Worm (Caenorhabditis elegans) whole organism, mixed stage, embryonic: Measurements from ENCODE around the gene rsd-2.

Experiments used
- M03D4.4 ChIP-seq: sonication (generic microtip); optimal IDR thresholded peaks from 2 replicates; lab custom pipeline; 2017; ENCODE audit warnings: mild to moderate bottlenecking, missing genetic modification characterization, missing compliant biosample characterization
- bed-3 ChIP-seq: fragments of 200-800 bp; sonication (Bioruptor generic); optimal IDR thresholded peaks from 3 replicates; lab custom pipeline; 2018; ENCODE audit warnings: mild to moderate bottlenecking, missing genetic modification characterization, moderate library complexity, missing compliant biosample characterization
- blmp-1 ChIP-seq: fragments of 150-350 bp; optimal IDR thresholded peaks from 2 replicates; lab custom pipeline; 2014; ENCODE audit warnings: missing biosample characterization, missing genetic modification characterization
- ceh-39 ChIP-seq: fragments of 150-350 bp; optimal IDR thresholded peaks from 2 replicates; lab custom pipeline; 2014; ENCODE audit warnings: missing biosample characterization, missing genetic modification characterization
- ceh-43 ChIP-seq: fragments of 200-800 bp; sonication (Bioruptor generic); optimal IDR thresholded peaks from 2 replicates; lab custom pipeline; 2018; ENCODE audit warnings: mild to moderate bottlenecking, missing genetic modification characterization, moderate library complexity, missing compliant biosample characterization
- ceh-83 ChIP-seq: fragments of 200-800 bp; sonication (Bioruptor generic); optimal IDR thresholded peaks from 2 replicates; lab custom pipeline; 2018; ENCODE audit warnings: mild to moderate bottlenecking, missing genetic modification characterization, missing compliant biosample characterization
- cnd-1 ChIP-seq: fragments of 200-800 bp; sonication (Bioruptor generic); optimal IDR thresholded peaks from 2 replicates; lab custom pipeline; 2018; ENCODE audit warnings: mild to moderate bottlenecking, missing genetic modification characterization, missing compliant biosample characterization
- drap-1 ChIP-seq: fragments of 200-800 bp; sonication (Bioruptor generic); optimal IDR thresholded peaks from 3 replicates; lab custom pipeline; 2018; ENCODE audit warnings: mild to moderate bottlenecking, missing genetic modification characterization, missing compliant biosample characterization
- elt-3 ChIP-seq: fragments of 150-350 bp; optimal IDR thresholded peaks from 2 replicates; lab custom pipeline; 2014; ENCODE audit warnings: missing biosample characterization, missing genetic modification characterization
- flh-1 ChIP-seq: fragments of 200-800 bp; sonication (Bioruptor generic); optimal IDR thresholded peaks from 2 replicates; lab custom pipeline; 2018; ENCODE audit warnings: mild to moderate bottlenecking, missing genetic modification characterization, moderate library complexity, missing compliant biosample characterization
- hlh-1 ChIP-seq: fragments of 150-350 bp; optimal IDR thresholded peaks from 2 replicates; lab custom pipeline; 2014; ENCODE audit warnings: missing biosample characterization, missing genetic modification reagents, missing genetic modification characterization
- lin-13 ChIP-seq: fragments of 150-350 bp; optimal IDR thresholded peaks from 2 replicates; lab custom pipeline; 2014; ENCODE audit warnings: missing biosample characterization, missing genetic modification characterization
- lin-32 ChIP-seq: fragments of 200-800 bp; sonication (Bioruptor generic); optimal IDR thresholded peaks from 2 replicates; lab custom pipeline; 2018; ENCODE audit warnings: mild to moderate bottlenecking, missing genetic modification characterization, missing compliant biosample characterization
- lsy-2 ChIP-seq: fragments of 150-350 bp; optimal IDR thresholded peaks from 2 replicates; lab custom pipeline; 2014; ENCODE audit warnings: missing biosample characterization, missing genetic modification characterization
- mab-5 ChIP-seq: fragments of 150-350 bp; optimal IDR thresholded peaks from 2 replicates; lab custom pipeline; 2014; ENCODE audit warnings: missing biosample characterization, missing genetic modification characterization
- nhr-12 ChIP-seq: fragments of 150-350 bp; optimal IDR thresholded peaks from 2 replicates; lab custom pipeline; 2014; ENCODE audit warnings: missing biosample characterization, missing genetic modification characterization
- nhr-2 ChIP-seq: fragments of 150-350 bp; optimal IDR thresholded peaks from 2 replicates; lab custom pipeline; 2014; ENCODE audit warnings: missing biosample characterization, missing genetic modification characterization
- nhr-28 ChIP-seq: fragments of 150-350 bp; optimal IDR thresholded peaks from 2 replicates; lab custom pipeline; 2014; ENCODE audit warnings: missing biosample characterization, missing genetic modification characterization
- pha-4 ChIP-seq: fragments of 150-350 bp; optimal IDR thresholded peaks from 2 replicates; lab custom pipeline; 2018; ENCODE audit warnings: missing biosample characterization, missing genetic modification reagents, missing genetic modification characterization
- sem-2 ChIP-seq: fragments of 200-800 bp; sonication (Bioruptor generic); optimal IDR thresholded peaks from 2 replicates; lab custom pipeline; 2018; ENCODE audit warnings: mild to moderate bottlenecking, missing genetic modification characterization, missing compliant biosample characterization
- tbx-8 ChIP-seq: fragments of 200-800 bp; sonication (Bioruptor generic); optimal IDR thresholded peaks from 2 replicates; lab custom pipeline; 2018; ENCODE audit warnings: mild to moderate bottlenecking, missing genetic modification characterization, moderate library complexity, missing compliant biosample characterization
- unc-120 ChIP-seq: sonication (generic microtip); optimal IDR thresholded peaks from 2 replicates; lab custom pipeline; 2017; ENCODE audit warnings: missing genetic modification characterization, missing compliant biosample characterization; ENCODE audit not compliant: poor library complexity, severe bottlenecking
- unc-39 ChIP-seq: fragments of 150-350 bp; optimal IDR thresholded peaks from 2 replicates; lab custom pipeline; 2014; ENCODE audit warnings: missing biosample characterization, missing genetic modification characterization
- unc-62 ChIP-seq: fragments of 150-350 bp; optimal IDR thresholded peaks from 2 replicates; lab custom pipeline; 2014; ENCODE audit warnings: missing biosample characterization, missing genetic modification reagents, missing genetic modification characterization

Gene rsd-2

ce11 chrIV:13474132-13474531 lies 65.9 kb downstream of the rsd-2 start, which contains the start of gene Y38H8A.2:
Gene Y38H8A.2 (plus strand): TSS chrIV:13474432.
- TF ChIP-seq lsy-2 (tag; lab: Kevin White, UChicago) (no peak), unc-120 (tag; lab: Kevin White, UChicago) (no peak), ceh-43 (GFP tag; lab: Kevin White, UChicago) (no peak), lin-32 (GFP tag; lab: Kevin White, UChicago) (no peak), lin-13 (tag; lab: Kevin White, UChicago) (no peak), pha-4 (tag; lab: Kevin White, UChicago) (no peak), nhr-2 (no peak), nhr-28 (tag; lab: Kevin White, UChicago) (no peak), tbx-8 (no peak), sem-2 (no peak), nhr-12 (no peak), unc-39 (no peak), ceh-83 (GFP tag; lab: Kevin White, UChicago) (no peak), cnd-1 (tag; lab: Kevin White, UChicago) (no peak), flh-1 (GFP tag; lab: Kevin White, UChicago) (no peak)

ce11 chrIV:13472011-13472410 lies 68.1 kb downstream of the rsd-2 start, which contains the start of the genes ttbk-8.1 and Y38H8A.4:
Gene ttbk-8.1 (plus strand): TSS chrIV:13472311.
Gene Y38H8A.4 (minus strand): TSS chrIV:13472376.
- TF ChIP-seq hlh-1 (no peak), tbx-8 (no peak), bed-3 (GFP tag; lab: Kevin White, UChicago) (no peak), pha-4 (tag; lab: Kevin White, UChicago) (no peak), ceh-39 (tag; lab: Kevin White, UChicago) (no peak), unc-62 (GFP tag; lab: Kevin White, UChicago) (no peak), blmp-1 (no peak), mab-5 (no peak), drap-1 (no peak), M03D4.4 (no peak), elt-3 (no peak), cnd-1 (tag; lab: Kevin White, UChicago) (no peak)
